Worm (Caenorhabditis elegans) whole organism, L3 larva: Measurements from ENCODE around the gene F14H12.17.

Source experiments
- ceh-82 ChIP-seq: fragments of 150-350 bp; optimal IDR thresholded peaks from 2 replicates; lab custom pipeline; 2014; ENCODE audit warnings: missing biosample characterization, missing genetic modification characterization
- ceh-9 ChIP-seq: sonication (generic microtip); optimal IDR thresholded peaks from 2 replicates; lab custom pipeline; 2018; ENCODE audit warnings: missing biosample characterization, missing genetic modification characterization
- egl-27 ChIP-seq: sonication (generic microtip); optimal IDR thresholded peaks from 4 replicates; lab custom pipeline; 2017; ENCODE audit warnings: missing biosample characterization, missing genetic modification reagents, missing genetic modification characterization
- elt-1 ChIP-seq: fragments of 150-350 bp; optimal IDR thresholded peaks from 2 replicates; lab custom pipeline; 2014; ENCODE audit warnings: missing biosample characterization, missing genetic modification characterization
- fos-1 ChIP-seq: fragments of 150-350 bp; optimal IDR thresholded peaks from 2 replicates; lab custom pipeline; 2014; ENCODE audit warnings: missing biosample characterization, missing genetic modification characterization
- jun-1 ChIP-seq: fragments of 150-350 bp; optimal IDR thresholded peaks from 2 replicates; lab custom pipeline; 2014; ENCODE audit warnings: missing biosample characterization, missing genetic modification reagents, missing genetic modification characterization
- nfya-1 ChIP-seq: sonication (generic microtip); optimal IDR thresholded peaks from 2 replicates; lab custom pipeline; 2017; ENCODE audit warnings: missing genetic modification characterization, mild to moderate bottlenecking, missing compliant biosample characterization, antibody characterized with exemption, moderate library complexity; ENCODE audit not compliant: insufficient read depth
- nhr-11 ChIP-seq: fragments of 150-350 bp; optimal IDR thresholded peaks from 2 replicates; lab custom pipeline; 2014; ENCODE audit warnings: missing biosample characterization, missing genetic modification characterization
- nhr-23 ChIP-seq: fragments of 150-350 bp; optimal IDR thresholded peaks from 2 replicates; lab custom pipeline; 2014; ENCODE audit warnings: missing biosample characterization, missing genetic modification reagents, missing genetic modification characterization
- snpc-4 ChIP-seq: fragments of 150-350 bp; optimal IDR thresholded peaks from 2 replicates; lab custom pipeline; 2014; ENCODE audit warnings: missing biosample characterization, missing genetic modification characterization
- tbx-2 ChIP-seq: sonication (generic microtip); optimal IDR thresholded peaks from 2 replicates; lab custom pipeline; 2016; ENCODE audit warnings: mild to moderate bottlenecking, missing genetic modification characterization, missing compliant biosample characterization
- unc-62 ChIP-seq: fragments of 150-350 bp; sonication (generic microtip); optimal IDR thresholded peaks from 4 replicates; lab custom pipeline; 2014; ENCODE audit warnings: missing biosample characterization, missing genetic modification reagents, missing genetic modification characterization
- zag-1 ChIP-seq: fragments of 150-350 bp; optimal IDR thresholded peaks from 2 replicates; lab custom pipeline; 2014; ENCODE audit warnings: missing biosample characterization, missing genetic modification characterization
- ztf-4 ChIP-seq: fragments of 150-350 bp; optimal IDR thresholded peaks from 2 replicates; lab custom pipeline; 2014; ENCODE audit warnings: missing biosample characterization, missing genetic modification characterization

DNA sequence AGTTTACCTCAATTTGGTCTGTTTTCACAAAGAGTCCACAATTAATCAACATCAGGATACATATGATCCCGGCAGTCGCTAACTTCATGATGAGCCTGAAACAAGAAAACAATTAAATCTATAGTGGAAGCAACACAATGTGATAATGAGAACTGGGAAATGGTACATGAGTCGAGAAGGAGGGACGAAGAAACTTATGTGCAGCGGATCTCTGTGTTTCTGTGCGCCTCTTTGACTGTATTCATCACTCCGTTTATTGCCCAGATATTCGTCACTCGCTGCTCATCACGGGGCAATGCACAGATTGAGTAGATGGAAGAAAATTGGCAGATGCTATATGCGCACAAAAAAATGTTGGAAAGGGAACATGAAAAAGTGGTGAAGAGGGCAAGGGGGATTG is 3.1 kb upstream of the F14H12.17 start, which contains the start of gene R160.3:
- TF ChIP-seq fos-1 (tag; lab: Kevin White, UChicago) (no peak), nhr-11 (tag; lab: Kevin White, UChicago) (no peak), nhr-23 (tag; lab: Kevin White, UChicago) (no peak), ceh-82 (tag; lab: Kevin White, UChicago) (no peak), egl-27 (tag; lab: Kevin White, UChicago) (no peak), unc-62 (GFP tag; lab: Kevin White, UChicago) (no peak), jun-1 (no peak), snpc-4 (no peak), ztf-4 (tag; lab: Kevin White, UChicago) (no peak), elt-1 (tag; lab: Kevin White, UChicago) (no peak), ceh-9 (tag; lab: Kevin White, UChicago) (no peak), nfya-1 (tag; lab: Kevin White, UChicago) (no peak), zag-1 (tag; lab: Kevin White, UChicago) (no peak), tbx-2 (tag; lab: Kevin White, UChicago) (no peak)
